Worm (Caenorhabditis elegans) whole organism, mixed stage, embryonic: ENCODE results near the gene F55E10.4.

ENCODE experiments used
- M03D4.4 ChIP-seq: sonication (generic microtip); optimal IDR thresholded peaks from 2 replicates; lab custom pipeline; 2017; ENCODE audit warnings: mild to moderate bottlenecking, missing genetic modification characterization, missing compliant biosample characterization
- bed-3 ChIP-seq: fragments of 200-800 bp; sonication (Bioruptor generic); optimal IDR thresholded peaks from 3 replicates; lab custom pipeline; 2018; ENCODE audit warnings: mild to moderate bottlenecking, missing genetic modification characterization, moderate library complexity, missing compliant biosample characterization
- drap-1 ChIP-seq: fragments of 200-800 bp; sonication (Bioruptor generic); optimal IDR thresholded peaks from 3 replicates; lab custom pipeline; 2018; ENCODE audit warnings: mild to moderate bottlenecking, missing genetic modification characterization, missing compliant biosample characterization
- elt-3 ChIP-seq: fragments of 150-350 bp; optimal IDR thresholded peaks from 2 replicates; lab custom pipeline; 2014; ENCODE audit warnings: missing biosample characterization, missing genetic modification characterization
- lin-13 ChIP-seq: fragments of 150-350 bp; optimal IDR thresholded peaks from 2 replicates; lab custom pipeline; 2014; ENCODE audit warnings: missing biosample characterization, missing genetic modification characterization
- lin-32 ChIP-seq: fragments of 200-800 bp; sonication (Bioruptor generic); optimal IDR thresholded peaks from 2 replicates; lab custom pipeline; 2018; ENCODE audit warnings: mild to moderate bottlenecking, missing genetic modification characterization, missing compliant biosample characterization
- lsy-2 ChIP-seq: fragments of 150-350 bp; optimal IDR thresholded peaks from 2 replicates; lab custom pipeline; 2014; ENCODE audit warnings: missing biosample characterization, missing genetic modification characterization
- nhr-28 ChIP-seq: fragments of 150-350 bp; optimal IDR thresholded peaks from 2 replicates; lab custom pipeline; 2014; ENCODE audit warnings: missing biosample characterization, missing genetic modification characterization
- nhr-76 ChIP-seq: sonication (generic microtip); optimal IDR thresholded peaks from 2 replicates; lab custom pipeline; 2017; ENCODE audit warnings: missing biosample characterization, missing genetic modification characterization
- pha-4 ChIP-seq: fragments of 150-350 bp; optimal IDR thresholded peaks from 2 replicates; lab custom pipeline; 2018; ENCODE audit warnings: missing biosample characterization, missing genetic modification reagents, missing genetic modification characterization
- snpc-4 ChIP-seq: fragments of 150-350 bp; optimal IDR thresholded peaks from 2 replicates; lab custom pipeline; 2014; ENCODE audit warnings: missing biosample characterization, missing genetic modification characterization

- TF ChIP-seq pha-4 (tag; lab: Kevin White, UChicago) (no peak), lin-13 (tag; lab: Kevin White, UChicago) (no peak), nhr-76 (tag; lab: Kevin White, UChicago) (no peak), snpc-4 (tag; lab: Kevin White, UChicago) (no peak), bed-3 (GFP tag; lab: Kevin White, UChicago) (no peak), elt-3 (tag; lab: Kevin White, UChicago) (no peak), drap-1 (GFP tag; lab: Kevin White, UChicago) (no peak), lsy-2 (tag; lab: Kevin White, UChicago) (no peak), nhr-28 (tag; lab: Kevin White, UChicago) (no peak), M03D4.4 (tag; lab: Kevin White, UChicago) (no peak), lin-32 (GFP tag; lab: Kevin White, UChicago) (no peak)
Measured at ce11 chrX:8285169-8285796, 42.4 kb downstream of the F55E10.4 start, which contains the start of the genes fis-2 and F13B9.2.
